Fruit fly (Drosophila melanogaster) whole organism, larva: ENCODE measurements around the gene Ldh.

Experiments
- noc ChIP-seq: fragments of 200-800 bp; sonication (Bioruptor generic); optimal IDR thresholded peaks from 3 replicates; lab custom pipeline; 2019; ENCODE audit warnings: missing biosample characterization, mild to moderate bottlenecking, missing genetic modification characterization, moderate library complexity

Ldh gene

dm6 chr3L:6262644-6263404, at the start of gene Ldh:
Gene Ldh (minus strand): TSS chr3L:6262694.
- peak; percentile 94 for TF ChIP-seq noc (tag; lab: Kevin White, UChicago)

DNA sequence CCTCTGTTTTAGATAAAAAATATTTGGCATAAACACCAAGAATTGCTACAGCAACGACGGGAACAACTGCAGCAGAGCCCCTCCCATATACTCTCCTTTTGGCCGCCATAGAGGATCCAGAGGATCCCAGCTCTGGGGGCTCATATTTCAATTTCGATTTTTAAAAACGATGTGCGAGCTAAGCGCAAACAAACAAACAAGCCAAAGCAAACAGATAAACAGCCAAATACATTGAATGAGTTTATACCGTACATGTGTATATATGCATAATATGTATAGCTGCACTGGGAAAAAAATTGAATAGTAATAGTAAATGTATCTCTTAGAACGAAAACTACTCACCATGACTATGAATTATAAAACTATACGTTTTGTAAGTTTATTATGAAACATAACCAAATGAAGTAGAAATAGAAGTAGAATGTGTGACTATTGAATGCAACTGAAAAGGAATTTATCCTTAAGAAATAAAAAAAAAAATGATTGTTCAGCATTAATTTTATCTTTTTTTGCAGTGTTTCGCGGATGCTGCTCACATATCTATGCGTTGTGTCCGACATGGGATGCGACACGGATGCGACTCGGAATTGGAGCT, 49.6 kb upstream of the Ldh start:
- TF ChIP-seq noc (tag; lab: Kevin White, UChicago), result no peak

- TF ChIP-seq noc (tag; lab: Kevin White, UChicago), result no peak
Observed at dm6 chr3L:6310489-6310888, 48.0 kb upstream of the Ldh start.

DNA sequence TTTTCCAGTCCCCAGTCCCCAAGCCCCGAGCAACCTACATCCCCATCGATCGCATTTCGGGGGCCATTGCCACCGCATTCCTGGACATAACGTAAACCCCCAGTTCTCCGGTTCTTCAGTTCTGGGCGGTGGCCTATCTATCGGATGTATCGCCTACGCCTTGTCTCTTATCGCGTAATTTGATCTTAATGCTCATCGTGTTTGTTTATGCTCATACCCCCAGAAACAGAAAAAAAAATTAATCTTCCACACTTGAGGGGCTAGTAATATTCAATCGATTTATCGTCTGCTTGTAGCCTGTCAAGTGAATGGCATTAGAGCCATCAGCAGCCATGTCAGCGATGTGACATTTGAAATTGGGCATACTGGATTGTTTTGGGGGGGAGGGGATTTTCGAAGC, 47.2 kb upstream of the Ldh start:
- no peak for TF ChIP-seq noc (tag; lab: Kevin White, UChicago)

dm6 chr3L:6308596-6308995, 46.1 kb upstream of the Ldh start:
- no peak for TF ChIP-seq noc (tag; lab: Kevin White, UChicago)

DNA sequence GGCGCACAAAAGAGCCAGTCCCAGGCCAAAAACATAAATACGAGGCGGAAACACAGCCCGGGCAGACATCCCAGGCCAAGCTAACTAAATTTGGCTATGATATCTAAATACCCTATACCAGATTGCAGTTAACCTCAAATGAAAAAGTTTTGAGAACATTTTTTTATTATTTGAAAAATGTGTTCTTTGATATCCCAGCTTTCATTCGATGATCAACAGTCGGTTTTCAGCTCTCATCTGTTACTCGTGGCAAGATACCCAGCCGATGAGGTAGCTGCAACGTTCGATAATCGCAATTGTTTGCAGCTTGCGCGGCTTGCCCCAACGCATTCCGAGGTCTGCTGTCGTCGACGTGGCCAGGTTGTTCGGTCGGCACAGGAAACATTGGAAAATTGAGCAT, 44.8 kb upstream of the Ldh start:
- no peak for TF ChIP-seq noc (tag; lab: Kevin White, UChicago)

- TF ChIP-seq noc (tag; lab: Kevin White, UChicago), result no peak
Observed at dm6 chr3L:6304859-6305258, 42.4 kb upstream of the Ldh start.

DNA sequence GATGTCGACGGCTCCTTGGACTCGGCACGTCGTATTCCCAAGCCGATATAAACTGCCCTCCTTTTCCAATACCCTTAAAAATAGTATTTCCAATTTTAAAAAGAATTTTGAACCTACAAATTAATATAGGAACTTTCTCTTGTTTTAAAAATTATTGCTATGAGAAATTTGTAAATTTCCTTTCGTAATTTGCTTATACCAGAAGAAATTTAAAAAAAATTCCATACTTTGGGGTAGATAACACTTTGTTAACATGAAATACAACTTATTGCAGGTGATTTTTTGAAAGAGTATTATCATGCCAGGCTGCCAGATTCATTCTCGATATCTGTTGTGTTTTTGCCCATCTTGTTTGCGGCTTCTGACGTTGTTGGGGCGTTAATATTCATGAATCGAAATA, 40.0 kb upstream of the Ldh start:
- no peak for TF ChIP-seq noc (tag; lab: Kevin White, UChicago)

dm6 chr3L:6296611-6297010, 34.1 kb upstream of the Ldh start:
- TF ChIP-seq noc (tag; lab: Kevin White, UChicago), result no peak

- TF ChIP-seq noc (tag; lab: Kevin White, UChicago), result no peak
Observed at dm6 chr3L:6285412-6285811, 22.9 kb upstream of the Ldh start.

DNA sequence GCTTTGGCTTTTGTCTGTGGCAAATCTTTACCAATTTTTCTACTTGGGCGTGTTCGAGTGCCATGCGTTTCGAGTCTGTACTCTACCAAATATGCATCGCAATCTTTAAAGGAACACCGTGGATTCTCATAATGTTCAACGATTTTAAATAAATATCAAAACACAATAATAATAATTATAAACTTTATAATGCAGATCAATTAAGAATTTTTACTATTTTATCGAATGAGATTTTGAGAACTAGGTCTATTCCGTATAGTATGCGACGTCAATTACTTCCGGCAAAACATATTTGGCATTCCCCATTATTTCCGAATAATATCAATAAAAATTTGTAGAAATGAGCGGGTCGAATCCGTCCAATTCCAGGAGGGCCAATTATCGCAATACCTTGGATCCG, 13.0 kb upstream of the Ldh start, which contains the start of gene CG43168:
Gene CG43168 (plus strand): TSS at position 301 of the 400 bp plus-strand sequence.
- no peak for TF ChIP-seq noc (tag; lab: Kevin White, UChicago)

- TF ChIP-seq noc (tag; lab: Kevin White, UChicago), result no peak
Observed at dm6 chr3L:6274929-6275328, 12.4 kb upstream of the Ldh start.

DNA sequence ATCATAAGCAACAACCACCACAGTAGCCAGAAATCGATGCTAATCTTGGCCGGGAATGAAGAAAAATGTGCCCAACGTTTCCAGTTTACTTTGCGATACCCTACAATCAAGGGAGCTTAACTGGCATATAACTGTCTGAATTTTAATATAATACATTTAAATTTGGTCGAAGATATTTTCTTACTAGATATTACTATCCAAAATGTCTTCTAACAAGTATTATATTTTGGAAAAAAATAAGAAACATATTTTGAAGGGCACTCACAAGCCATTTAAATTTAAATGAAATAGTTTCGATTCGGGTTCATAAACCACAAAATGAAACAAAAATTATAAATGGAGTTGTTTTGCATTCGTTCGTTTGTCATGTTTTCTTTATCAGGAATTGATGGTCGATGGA, 7.8 kb upstream of the Ldh start:
- TF ChIP-seq noc (tag; lab: Kevin White, UChicago), result no peak

DNA sequence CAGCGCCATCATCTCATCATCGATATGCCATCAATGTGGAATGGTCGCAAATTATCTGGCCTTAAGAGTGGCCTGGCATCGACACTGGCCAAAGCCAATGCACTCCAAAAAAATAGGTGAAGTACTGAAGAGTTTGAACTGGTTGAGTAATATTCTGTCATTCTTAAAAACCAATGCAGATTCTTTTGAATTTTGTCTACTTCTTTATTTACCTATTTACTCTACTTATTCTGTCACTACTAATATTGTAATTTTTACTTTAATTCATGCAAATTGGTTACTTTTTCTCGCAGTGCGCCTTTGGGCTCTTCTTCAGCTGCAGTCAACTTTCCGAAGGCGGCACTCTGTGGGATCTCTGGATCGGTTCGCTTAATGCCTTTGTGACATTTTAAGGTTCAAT, 6.5 kb upstream of the Ldh start:
- TF ChIP-seq noc (tag; lab: Kevin White, UChicago), result no peak

DNA sequence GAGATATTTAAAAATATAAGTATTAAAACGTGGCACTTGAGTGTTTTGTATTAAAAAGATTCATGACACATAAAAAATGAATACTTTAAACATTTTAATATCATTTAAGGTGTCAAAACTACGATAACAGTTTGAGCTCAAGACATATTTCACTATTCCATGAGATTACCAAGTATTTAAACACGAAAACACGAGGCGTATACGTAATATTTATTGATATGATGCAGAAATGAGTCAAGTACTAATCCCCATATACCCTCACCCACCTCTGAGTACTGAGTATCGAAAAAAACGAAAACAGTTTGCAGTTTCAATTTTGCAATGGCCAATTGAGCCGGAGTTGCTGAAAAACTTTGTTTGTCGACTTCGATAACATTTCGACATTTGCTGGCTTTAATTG, 5.6 kb upstream of the Ldh start:
- no peak for TF ChIP-seq noc (tag; lab: Kevin White, UChicago)

dm6 chr3L:6267509-6267908, 5.0 kb upstream of the Ldh start:
- no peak for TF ChIP-seq noc (tag; lab: Kevin White, UChicago)

DNA sequence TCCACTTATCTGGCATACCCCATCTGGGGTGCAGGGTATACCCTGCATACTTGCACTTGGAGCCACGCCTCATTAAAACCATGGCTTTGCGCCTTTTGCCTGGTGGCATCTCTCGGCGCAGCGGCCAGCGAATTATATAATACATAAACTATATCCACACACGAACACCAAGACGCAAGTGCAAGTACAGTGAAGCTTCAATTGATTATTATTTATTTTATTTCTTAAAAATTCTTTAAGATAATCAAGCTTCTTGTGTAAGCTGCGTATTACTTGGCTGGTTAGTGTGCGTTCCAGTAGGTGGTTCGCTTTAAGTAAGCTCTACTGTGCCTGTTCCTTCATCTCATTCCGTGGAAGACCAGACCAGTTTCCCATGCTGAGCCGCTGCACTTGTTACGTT, 3.8 kb upstream of the Ldh start:
- no peak for TF ChIP-seq noc (tag; lab: Kevin White, UChicago)
